Comparison of ENCODE assay signal across 4 fruit fly cellular contexts in the genomic region with DNA sequence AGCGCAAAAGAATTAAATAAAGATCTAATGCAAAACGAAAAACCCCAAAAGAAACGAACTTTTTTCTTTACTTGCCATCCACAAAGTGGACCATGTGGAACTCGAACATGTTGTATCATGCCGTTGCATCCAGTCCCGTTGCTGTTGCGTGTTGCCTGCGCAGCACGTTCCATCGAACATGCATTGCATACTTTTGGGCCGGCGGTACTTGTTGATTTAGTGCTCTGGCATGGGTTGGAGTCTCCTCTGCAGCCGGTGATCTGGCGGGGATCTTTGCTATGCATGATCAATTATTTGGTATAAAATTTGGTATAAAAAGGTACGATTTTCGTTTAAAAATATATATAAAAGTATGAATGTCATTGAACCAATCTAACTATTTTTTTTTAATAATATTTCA.
TF ChIP-seq lines count a peak whose summit lies in the region.

No protein-coding gene starts in this region.

- TF ChIP-seq CTCF in S2 (optimal IDR thresholded peaks at IDR 0.05; lab: Kevin White, UChicago): peak; percentile 32 to 59
- TF ChIP-seq CTCF in whole organism, embryonic (GFP tag; optimal IDR thresholded peaks at IDR 0.05; lab: Kevin White, UChicago): peak; percentile 61

TF ChIP-seq in whole organism, embryonic, 481 proteins besides CTCF, POLR2A, EP300 and RAD21:
- TF ChIP-seq danr (GFP tag; IDR thresholded peaks at IDR 0.05; lab: Robert Waterston, UW) (no peak), run (tag; optimal IDR thresholded peaks at IDR 0.05; lab: Kevin White, UChicago) (no peak), CG5180 (GFP tag; optimal IDR thresholded peaks at IDR 0.05; lab: Kevin White, UChicago) (peak; percentile 99), HLH3B (GFP tag; IDR thresholded peaks at IDR 0.05; lab: Robert Waterston, UW) (no peak), Dek (tag; optimal IDR thresholded peaks at IDR 0.05; lab: Kevin White, UChicago) (no peak), Fer3 (tag; optimal IDR thresholded peaks at IDR 0.05; lab: Kevin White, UChicago) (no peak), CG7271 (tag; optimal IDR thresholded peaks at IDR 0.05; lab: Kevin White, UChicago) (no peak), pita (GFP tag; optimal IDR thresholded peaks at IDR 0.05; lab: Kevin White, UChicago) (peak; percentile 75), Dfd (GFP tag; optimal IDR thresholded peaks at IDR 0.05; lab: Kevin White, UChicago) (no peak), CG6272 (GFP tag; IDR thresholded peaks at IDR 0.05; lab: Robert Waterston, UW) (no peak), chinmo (GFP tag; IDR thresholded peaks at IDR 0.05; lab: Robert Waterston, UW; ENCODE audit: partially characterized antibody) (peak; percentile 63; the same call in 1 of the 4 replicates), Hr39 (optimal IDR thresholded peaks at IDR 0.05; lab: Kevin White, UChicago) (no peak), scrt (GFP tag; optimal IDR thresholded peaks at IDR 0.05; lab: Kevin White, UChicago) (peak; percentile 76), CG17802 (tag; optimal IDR thresholded peaks at IDR 0.05; lab: Kevin White, UChicago) (no peak), CG2875 (GFP tag; optimal IDR thresholded peaks at IDR 0.05; lab: Kevin White, UChicago) (no peak), CG30403 (GFP tag; optimal IDR thresholded peaks at IDR 0.05; lab: Kevin White, UChicago) (no peak), Myb (GFP tag; optimal IDR thresholded peaks at IDR 0.05; lab: Kevin White, UChicago) (no peak), CG8290 (GFP tag; optimal IDR thresholded peaks at IDR 0.05; lab: Kevin White, UChicago) (peak; percentile 36), CG8290 (tag; optimal IDR thresholded peaks at IDR 0.05; lab: Kevin White, UChicago) (peak; percentile 37 to 66), lov (optimal IDR thresholded peaks at IDR 0.05; lab: Kevin White, UChicago) (no peak), lov (GFP tag; IDR thresholded peaks at IDR 0.05; lab: Robert Waterston, UW) (no peak), Med (GFP tag; lab: Kevin White, UChicago) (peak; percentile 55), unpg (GFP tag; optimal IDR thresholded peaks at IDR 0.05; lab: Kevin White, UChicago) (no peak), CG42726 (GFP tag; IDR thresholded peaks at IDR 0.05; lab: Robert Waterston, UW; ENCODE audit: partially characterized antibody) (0 out of 2 replicates have a peak, but pooled peaks have one; percentile 34), CG30431 (GFP tag; optimal IDR thresholded peaks at IDR 0.05; lab: Kevin White, UChicago) (no peak), stwl (tag; optimal IDR thresholded peaks at IDR 0.05; lab: Kevin White, UChicago) (peak; percentile 52), CG15269 (tag; optimal IDR thresholded peaks at IDR 0.05; lab: Kevin White, UChicago) (no peak), HLHmδ (GFP tag; optimal IDR thresholded peaks at IDR 0.05; lab: Kevin White, UChicago) (peak; percentile 1), Lhr (GFP tag; optimal IDR thresholded peaks at IDR 0.05; lab: Kevin White, UChicago) (peak; percentile 33)

TF ChIP-seq in whole organism, prepupa, 60 proteins besides CTCF, POLR2A, EP300 and RAD21:
- TF ChIP-seq Ets21C (GFP tag; optimal IDR thresholded peaks at IDR 0.05; lab: Kevin White, UChicago): no peak
- no peak for TF ChIP-seq CG6792 (GFP tag; optimal IDR thresholded peaks at IDR 0.05; lab: Kevin White, UChicago)
- TF ChIP-seq Sox15 (GFP tag; optimal IDR thresholded peaks at IDR 0.05; lab: Kevin White, UChicago): no peak
- TF ChIP-seq Eip78C (GFP tag; lab: Kevin White, UChicago): peak; percentile 3
- no peak for TF ChIP-seq Hr39 (GFP tag; optimal IDR thresholded peaks at IDR 0.05; lab: Kevin White, UChicago)
- no peak for TF ChIP-seq achi (GFP tag; optimal IDR thresholded peaks at IDR 0.05; lab: Kevin White, UChicago)
- peak; percentile 82 for TF ChIP-seq fkh (GFP tag; optimal IDR thresholded peaks at IDR 0.05; lab: Kevin White, UChicago)
- TF ChIP-seq Ets96B (tag; optimal IDR thresholded peaks at IDR 0.05; lab: Kevin White, UChicago): no peak
- no peak for TF ChIP-seq fd59A (GFP tag; optimal IDR thresholded peaks at IDR 0.05; lab: Kevin White, UChicago)
- no peak for TF ChIP-seq Met (GFP tag; optimal IDR thresholded peaks at IDR 0.05; lab: Kevin White, UChicago)

TF ChIP-seq in whole organism, wandering third instar larva, 38 proteins besides CTCF, POLR2A, EP300 and RAD21:
- peak; percentile 80 for TF ChIP-seq Myc (optimal IDR thresholded peaks at IDR 0.05; lab: Kevin White, UChicago)
- TF ChIP-seq sage (GFP tag; optimal IDR thresholded peaks at IDR 0.05; lab: Kevin White, UChicago): no peak
- TF ChIP-seq br (GFP tag; optimal IDR thresholded peaks at IDR 0.05; lab: Kevin White, UChicago): no peak
TF ChIP-seq in whole organism, wandering third instar larva: peak in this region for 1.
